Worm (Caenorhabditis elegans): ENCODE measurements around the gene C07B5.2.

ce11 chrX:9551112-9551511 lies 34.1 kb upstream of the C07B5.2 start:
- TF ChIP-seq K09A11.1 (tag; optimal IDR thresholded peaks at IDR 0.05; ENCODE audit: insufficient read depth) (no peak), ceh-34 (tag; optimal IDR thresholded peaks at IDR 0.05) (no peak), hlh-6 (tag; optimal IDR thresholded peaks at IDR 0.05) (no peak), sox-2 (GFP tag; IDR thresholded peaks at IDR 0.05) (no peak), C08G9.2 (tag; optimal IDR thresholded peaks at IDR 0.05) (no peak), fkh-10 (GFP tag; optimal IDR thresholded peaks at IDR 0.05) (no peak), ceh-48 (tag; optimal IDR thresholded peaks at IDR 0.05) (no peak), tbx-2 (tag; optimal IDR thresholded peaks at IDR 0.05) (no peak), F13H6.1 (tag; optimal IDR thresholded peaks at IDR 0.05) (no peak), unc-3 (GFP tag; conservative IDR thresholded peaks at IDR 0.05) (no peak), unc-3 (tag; optimal IDR thresholded peaks at IDR 0.05) (no peak), rnt-1 (tag; optimal IDR thresholded peaks at IDR 0.05) (no peak), ceh-14 (tag; optimal IDR thresholded peaks at IDR 0.05) (no peak), gmeb-2 (tag; optimal IDR thresholded peaks at IDR 0.05) (no peak)

Measured in whole organism, late embryonic.